Worm (Caenorhabditis elegans) whole organism, young adult: ENCODE results near the gene R04F11.5.
A peak's percentile ranks its signal among the peaks of the same experiment; 100 is the strongest.

Experiments used
- B0261.1 ChIP-seq: sonication (generic microtip); optimal IDR thresholded peaks from 2 replicates; lab custom pipeline; 2016; ENCODE audit warnings: mild to moderate bottlenecking, missing genetic modification characterization, moderate library complexity, missing compliant biosample characterization
- D2030.7 ChIP-seq: fragments of 200-800 bp; sonication (Bioruptor generic); IDR thresholded peaks from 2 replicates; pipeline ENCODE4 v1.3.6; 2022; ENCODE audit warnings: missing genetic modification reagents, missing genetic modification characterization, missing compliant biosample characterization
- F23B12.7 ChIP-seq: sonication (generic microtip); optimal IDR thresholded peaks from 2 replicates; lab custom pipeline; 2017; ENCODE audit warnings: missing genetic modification characterization, mild to moderate bottlenecking, missing compliant biosample characterization, antibody characterized with exemption, moderate library complexity; ENCODE audit not compliant: insufficient read depth
- F37B4.10 ChIP-seq: fragments of 200-800 bp; sonication (Bioruptor generic); IDR thresholded peaks from 2 replicates; pipeline ENCODE4 v1.3.6; 2022; ENCODE audit warnings: missing genetic modification characterization, missing compliant biosample characterization
- F39B2.1 ChIP-seq: fragments of 200-800 bp; sonication (Bioruptor generic); IDR thresholded peaks from 2 replicates; pipeline ENCODE4 v1.3.6; 2022; ENCODE audit warnings: missing genetic modification reagents, missing genetic modification characterization, missing compliant biosample characterization
- F52B5.7 ChIP-seq: sonication (generic microtip); optimal IDR thresholded peaks from 2 replicates; lab custom pipeline; 2016; ENCODE audit warnings: mild to moderate bottlenecking, missing genetic modification characterization, missing compliant biosample characterization
- F55B11.4 ChIP-seq: sonication (generic microtip); optimal IDR thresholded peaks from 2 replicates; lab custom pipeline; 2016; ENCODE audit warnings: missing compliant biosample characterization, missing genetic modification characterization, borderline replicate concordance; ENCODE audit not compliant: insufficient read depth
- F57C9.4 ChIP-seq: sonication (generic microtip); optimal IDR thresholded peaks from 2 replicates; lab custom pipeline; 2017; ENCODE audit warnings: mild to moderate bottlenecking, missing genetic modification characterization, missing compliant biosample characterization
- K11D2.4 ChIP-seq: fragments of 200-800 bp; sonication (Bioruptor generic); IDR thresholded peaks from 2 replicates; pipeline ENCODE4 v1.3.6; 2022; ENCODE audit warnings: missing genetic modification reagents, missing genetic modification characterization, missing compliant biosample characterization
- T07F8.4 ChIP-seq: sonication (generic microtip); optimal IDR thresholded peaks from 2 replicates; lab custom pipeline; 2016; ENCODE audit warnings: mild to moderate bottlenecking, missing genetic modification characterization, moderate library complexity, missing compliant biosample characterization
- Y53G8AR.9 ChIP-seq: fragments of 200-800 bp; sonication (Bioruptor generic); conservative IDR thresholded peaks from 2 replicates; pipeline ENCODE4 v1.3.6; 2022; ENCODE audit warnings: missing genetic modification reagents, missing genetic modification characterization, missing compliant biosample characterization
- Y56A3A.18 ChIP-seq: fragments of 200-800 bp; sonication (Bioruptor generic); IDR thresholded peaks from 2 replicates; pipeline ENCODE4 v1.3.6; 2022; ENCODE audit warnings: missing genetic modification reagents, missing genetic modification characterization, missing compliant biosample characterization
- Y67H2A.10 ChIP-seq: fragments of 200-800 bp; sonication (Bioruptor generic); conservative IDR thresholded peaks from 2 replicates; pipeline ENCODE4 v1.3.6; 2022; ENCODE audit warnings: missing genetic modification reagents, missing genetic modification characterization, missing compliant biosample characterization
- aptf-2 ChIP-seq: fragments of 200-800 bp; sonication (Bioruptor generic); conservative IDR thresholded peaks from 2 replicates; pipeline ENCODE4 v1.3.6; 2022; ENCODE audit warnings: missing genetic modification reagents, missing genetic modification characterization, missing compliant biosample characterization
- aptf-3 ChIP-seq: fragments of 200-800 bp; sonication (Bioruptor generic); IDR thresholded peaks from 2 replicates; pipeline ENCODE4 v1.3.6; 2022; ENCODE audit warnings: missing genetic modification characterization, missing compliant biosample characterization
- attf-3 ChIP-seq: fragments of 200-800 bp; sonication (Bioruptor generic); conservative IDR thresholded peaks from 2 replicates; pipeline ENCODE4 v1.3.6; 2022; ENCODE audit warnings: missing genetic modification reagents, missing genetic modification characterization, missing compliant biosample characterization
- attf-5 ChIP-seq: fragments of 200-800 bp; sonication (Bioruptor generic); optimal IDR thresholded peaks from 2 replicates; lab custom pipeline; 2018; ENCODE audit warnings: mild to moderate bottlenecking, missing genetic modification characterization, missing compliant biosample characterization
- attf-6 ChIP-seq: fragments of 200-800 bp; sonication (Bioruptor generic); IDR thresholded peaks from 2 replicates; pipeline ENCODE4 v1.3.6; 2022; ENCODE audit warnings: missing genetic modification reagents, missing genetic modification characterization, missing compliant biosample characterization
- ceh-91 ChIP-seq: fragments of 200-800 bp; sonication (Bioruptor generic); IDR thresholded peaks from 2 replicates; pipeline ENCODE4 v1.3.6; 2022; ENCODE audit warnings: missing genetic modification reagents, missing genetic modification characterization, missing compliant biosample characterization
- chd-7 ChIP-seq: sonication (generic microtip); optimal IDR thresholded peaks from 2 replicates; lab custom pipeline; 2016; ENCODE audit warnings: mild to moderate bottlenecking, missing genetic modification characterization, moderate library complexity, missing compliant biosample characterization
- dox-1 ChIP-seq: fragments of 200-800 bp; sonication (Bioruptor generic); IDR thresholded peaks from 2 replicates; pipeline ENCODE4 v1.3.6; 2022; ENCODE audit warnings: missing genetic modification reagents, missing genetic modification characterization, missing compliant biosample characterization
- dpff-1 ChIP-seq: sonication (generic microtip); optimal IDR thresholded peaks from 2 replicates; lab custom pipeline; 2017; ENCODE audit warnings: mild to moderate bottlenecking, missing genetic modification characterization, missing compliant biosample characterization
- dpl-1 ChIP-seq: fragments of 150-350 bp; optimal IDR thresholded peaks from 2 replicates; lab custom pipeline; 2014; ENCODE audit warnings: missing biosample characterization, missing genetic modification reagents, missing genetic modification characterization
- efl-1 ChIP-seq: fragments of 150-350 bp; optimal IDR thresholded peaks from 2 replicates; lab custom pipeline; 2014; ENCODE audit warnings: missing biosample characterization, missing genetic modification reagents, missing genetic modification characterization
- egrh-3 ChIP-seq: fragments of 200-800 bp; sonication (Bioruptor generic); IDR thresholded peaks from 2 replicates; pipeline ENCODE4 v1.3.6; 2022; ENCODE audit warnings: missing genetic modification reagents, missing genetic modification characterization, missing compliant biosample characterization
- ets-4 ChIP-seq: fragments of 200-800 bp; sonication (Bioruptor generic); optimal IDR thresholded peaks from 2 replicates; lab custom pipeline; 2018; ENCODE audit warnings: mild to moderate bottlenecking, missing genetic modification characterization, missing compliant biosample characterization
- him-1 ChIP-seq: sonication (generic microtip); optimal IDR thresholded peaks from 2 replicates; lab custom pipeline; 2016; ENCODE audit warnings: missing genotype, missing genetic modification reagents, missing genetic modification characterization, missing compliant biosample characterization
- hlh-12 ChIP-seq: sonication (generic microtip); optimal IDR thresholded peaks from 2 replicates; lab custom pipeline; 2016; ENCODE audit warnings: missing genetic modification characterization, missing compliant biosample characterization
- hmg-1.2 ChIP-seq: fragments of 200-800 bp; sonication (Bioruptor generic); IDR thresholded peaks from 2 replicates; pipeline ENCODE4 v1.3.6; 2022; ENCODE audit warnings: missing genetic modification reagents, missing genetic modification characterization, missing compliant biosample characterization
- hsf-1 ChIP-seq: fragments of 200-800 bp; sonication (Bioruptor generic); IDR thresholded peaks from 2 replicates; pipeline ENCODE4 v1.3.6; 2022; ENCODE audit warnings: missing genetic modification reagents, missing genetic modification characterization, missing compliant biosample characterization
- let-526 ChIP-seq: fragments of 200-800 bp; sonication (Bioruptor generic); IDR thresholded peaks from 2 replicates; pipeline ENCODE4 v1.3.6; 2022; ENCODE audit warnings: missing genetic modification reagents, missing genetic modification characterization, missing compliant biosample characterization
- lsl-1 ChIP-seq: fragments of 200-800 bp; sonication (Bioruptor generic); optimal IDR thresholded peaks from 2 replicates; lab custom pipeline; 2018; ENCODE audit warnings: mild to moderate bottlenecking, missing genetic modification characterization, moderate library complexity, missing compliant biosample characterization
- madf-3 ChIP-seq: fragments of 200-800 bp; sonication (Bioruptor generic); IDR thresholded peaks from 2 replicates; pipeline ENCODE4 v1.3.6; 2022; ENCODE audit warnings: missing genetic modification reagents, missing genetic modification characterization, missing compliant biosample characterization
- madf-8 ChIP-seq: fragments of 200-800 bp; sonication (Bioruptor generic); conservative IDR thresholded peaks from 2 replicates; pipeline ENCODE4 v1.3.6; 2022; ENCODE audit warnings: missing genetic modification reagents, missing genetic modification characterization, missing compliant biosample characterization
- mes-4 ChIP-seq: sonication (generic microtip); optimal IDR thresholded peaks from 2 replicates; lab custom pipeline; 2016; ENCODE audit warnings: missing genotype, missing genetic modification characterization, missing compliant biosample characterization
- nfyb-1 ChIP-seq: fragments of 200-800 bp; sonication (Bioruptor generic); IDR thresholded peaks from 2 replicates; pipeline ENCODE4 v1.3.6; 2022; ENCODE audit warnings: missing genetic modification reagents, missing genetic modification characterization, missing compliant biosample characterization
- nhr-179 ChIP-seq: sonication (generic microtip); optimal IDR thresholded peaks from 2 replicates; lab custom pipeline; 2016; ENCODE audit warnings: mild to moderate bottlenecking, missing genetic modification characterization, missing compliant biosample characterization
- pbrm-1 ChIP-seq: fragments of 200-800 bp; sonication (Bioruptor generic); IDR thresholded peaks from 2 replicates; pipeline ENCODE4 v1.3.6; 2022; ENCODE audit warnings: missing genetic modification reagents, missing genetic modification characterization, missing compliant biosample characterization
- pha-4 ChIP-seq: fragments of 150-350 bp; sonication (generic microtip); optimal IDR thresholded peaks from 2 replicates; lab custom pipeline; 2014; ENCODE audit warnings: missing biosample characterization, missing genetic modification reagents, missing genetic modification characterization
- rec-8 ChIP-seq, 2 experiments: sonication (generic microtip); optimal IDR thresholded peaks; 2 replicates each; lab custom pipeline; 2016; ENCODE audit warnings: mild to moderate bottlenecking in 2 of 2, missing genetic modification characterization in 2 of 2, missing genetic modification reagents in 2 of 2, missing genotype in 2 of 2, missing biosample characterization in 1 of 2, missing compliant biosample characterization in 1 of 2, moderate library complexity in 1 of 2
- sea-2 ChIP-seq: fragments of 200-800 bp; sonication (Bioruptor generic); IDR thresholded peaks from 2 replicates; pipeline ENCODE4 v1.3.6; 2022; ENCODE audit warnings: missing genetic modification characterization, missing compliant biosample characterization
- tbp1 ChIP-seq: fragments of 200-800 bp; sonication (Bioruptor generic); optimal IDR thresholded peaks from 2 replicates; lab custom pipeline; 2018; ENCODE audit warnings: mild to moderate bottlenecking, missing genetic modification characterization, missing compliant biosample characterization
- tbx-9 ChIP-seq: sonication (generic microtip); optimal IDR thresholded peaks from 2 replicates; lab custom pipeline; 2016; ENCODE audit warnings: borderline replicate concordance, missing genetic modification characterization, inconsistent platforms, missing compliant biosample characterization
- unc-130 ChIP-seq: sonication (generic microtip); optimal IDR thresholded peaks from 2 replicates; lab custom pipeline; 2016; ENCODE audit warnings: missing genetic modification reagents, missing genetic modification characterization, missing compliant biosample characterization
- unc-62 ChIP-seq: fragments of 150-350 bp; optimal IDR thresholded peaks from 2 replicates; lab custom pipeline; 2014; ENCODE audit warnings: missing biosample characterization, missing genetic modification reagents, missing genetic modification characterization
- zfh-2 ChIP-seq: fragments of 200-800 bp; sonication (Bioruptor generic); conservative IDR thresholded peaks from 2 replicates; pipeline ENCODE4 v1.3.6; 2022; ENCODE audit warnings: missing genetic modification reagents, missing genetic modification characterization, missing compliant biosample characterization
- ztf-18 ChIP-seq: sonication (generic microtip); optimal IDR thresholded peaks from 2 replicates; lab custom pipeline; 2016; ENCODE audit warnings: missing genotype, mild to moderate bottlenecking, missing genetic modification characterization, missing compliant biosample characterization
- ztf-26 ChIP-seq: sonication (generic microtip); optimal IDR thresholded peaks from 2 replicates; lab custom pipeline; 2017; ENCODE audit warnings: missing genetic modification characterization, missing compliant biosample characterization
- ztf-3 ChIP-seq: fragments of 200-800 bp; sonication (Bioruptor generic); optimal IDR thresholded peaks from 2 replicates; lab custom pipeline; 2018; ENCODE audit warnings: mild to moderate bottlenecking, missing genetic modification characterization, missing compliant biosample characterization
- ztf-6 ChIP-seq: fragments of 200-800 bp; sonication (Bioruptor generic); IDR thresholded peaks from 2 replicates; pipeline ENCODE4 v1.3.6; 2022; ENCODE audit warnings: missing genetic modification reagents, missing genetic modification characterization, missing compliant biosample characterization

R04F11.5 gene

ce11 chrV:12331820-12332219 is 14.0 kb upstream of the R04F11.5 start (continued):
- no peak for TF ChIP-seq unc-62
- TF ChIP-seq attf-6 (GFP tag; lab: Robert Waterston, UW): no peak
- no peak for TF ChIP-seq let-526 (GFP tag; lab: Robert Waterston, UW)
- TF ChIP-seq ztf-26: peak; percentile 49
- peak; percentile 93 for TF ChIP-seq tbp1 (GFP tag; lab: Kevin White, UChicago)
- TF ChIP-seq zfh-2 (GFP tag; lab: Robert Waterston, UW): no peak
- TF ChIP-seq efl-1 (GFP tag; lab: Kevin White, UChicago): no peak
- TF ChIP-seq unc-130 (GFP tag; lab: Kevin White, UChicago): no peak
- no peak for TF ChIP-seq aptf-3
- peak; percentile 54 for TF ChIP-seq attf-3 (GFP tag; lab: Robert Waterston, UW)
- no peak for TF ChIP-seq pha-4 (tag; lab: Kevin White, UChicago)
- TF ChIP-seq hmg-1.2 (GFP tag; lab: Robert Waterston, UW): peak; percentile 64
- no peak for TF ChIP-seq tbx-9 (tag; lab: Kevin White, UChicago)
- TF ChIP-seq F52B5.7 (tag; lab: Kevin White, UChicago): no peak
- TF ChIP-seq D2030.7 (GFP tag; lab: Robert Waterston, UW): peak; percentile 51; the same call in 1 of the 2 replicates
- no peak for TF ChIP-seq F55B11.4 (tag; lab: Kevin White, UChicago)
- peak in 1 of 2 experiments; percentile 29 for TF ChIP-seq rec-8 (tag; optimal IDR thresholded peaks at IDR 0.05; lab: Kevin White, UChicago)
- no peak for TF ChIP-seq F37B4.10
- no peak; the same call in 1 of the 2 replicates for TF ChIP-seq nfyb-1
- TF ChIP-seq hsf-1 (GFP tag; lab: Robert Waterston, UW): no peak
- no peak; the same call in 1 of the 2 replicates for TF ChIP-seq ztf-6 (GFP tag; lab: Robert Waterston, UW)
- no peak for TF ChIP-seq dpff-1 (tag; lab: Kevin White, UChicago)
- no peak for TF ChIP-seq Y67H2A.10 (GFP tag; lab: Robert Waterston, UW)
- TF ChIP-seq chd-7 (tag; lab: Kevin White, UChicago): no peak
- peak; percentile 76 for TF ChIP-seq ztf-18 (tag; lab: Kevin White, UChicago)
- TF ChIP-seq dpl-1 (GFP tag; lab: Kevin White, UChicago): no peak
- TF ChIP-seq madf-3: peak; percentile 70; the same call in 1 of the 2 replicates
- TF ChIP-seq nhr-179 (tag; lab: Kevin White, UChicago): no peak
- TF ChIP-seq mes-4 (tag; lab: Kevin White, UChicago): no peak
- TF ChIP-seq attf-5 (GFP tag; lab: Kevin White, UChicago): no peak
- no peak for TF ChIP-seq T07F8.4
- no peak for TF ChIP-seq K11D2.4 (GFP tag; lab: Robert Waterston, UW)
- no peak for TF ChIP-seq hlh-12 (tag; lab: Kevin White, UChicago)
- no peak for TF ChIP-seq F39B2.1 (GFP tag; lab: Robert Waterston, UW)
- peak; percentile 17 for TF ChIP-seq lsl-1 (GFP tag; lab: Kevin White, UChicago)
- no peak for TF ChIP-seq dox-1
- no peak for TF ChIP-seq ztf-3 (GFP tag; lab: Kevin White, UChicago)
- no peak; the same call in 1 of the 2 replicates for TF ChIP-seq egrh-3
- TF ChIP-seq ets-4 (GFP tag; lab: Kevin White, UChicago): no peak
- TF ChIP-seq F23B12.7 (tag; lab: Kevin White, UChicago): peak; percentile 36
- peak; percentile 81 for TF ChIP-seq him-1 (tag; lab: Kevin White, UChicago)
- TF ChIP-seq Y56A3A.18 (GFP tag; lab: Robert Waterston, UW): no peak
- TF ChIP-seq sea-2 (GFP tag; lab: Robert Waterston, UW): no peak
- no peak for TF ChIP-seq aptf-2 (GFP tag; lab: Robert Waterston, UW)
- TF ChIP-seq F57C9.4 (tag; lab: Kevin White, UChicago): no peak
- TF ChIP-seq madf-8 (GFP tag; lab: Robert Waterston, UW): no peak
- TF ChIP-seq Y53G8AR.9 (GFP tag; lab: Robert Waterston, UW): no peak
- TF ChIP-seq pbrm-1 (GFP tag; lab: Robert Waterston, UW): peak; percentile 50; the same call in 1 of the 2 replicates
- TF ChIP-seq ceh-91: no peak
- TF ChIP-seq B0261.1 (tag; lab: Kevin White, UChicago): peak; percentile 76
